Fruit fly (Drosophila melanogaster) ovary, adult (tissue): ENCODE data around the gene TwdlT.

Experiments
- CG17801 ChIP-seq: fragments of 200-800 bp; optimal IDR thresholded peaks from 2 replicates; lab custom pipeline; 2019; ENCODE audit warnings: missing biosample characterization, mild to moderate bottlenecking, missing genetic modification characterization, moderate library complexity; ENCODE audit not compliant: partially characterized antibody

TwdlT gene

dm6 chr3R:27048561-27049270, at the start of gene TwdlT:
TwdlT (plus strand) TSS chr3R:27049220.
- no peak for TF ChIP-seq CG17801 (GFP tag; lab: Kevin White, UChicago)

dm6 chr3R:26999452-26999851, 49.6 kb upstream of the TwdlT start, which contains the start of gene CG31077:
CG31077 (plus strand) TSS chr3R:26999752.
- TF ChIP-seq CG17801 (GFP tag; lab: Kevin White, UChicago), result no peak

- no peak for TF ChIP-seq CG17801 (GFP tag; lab: Kevin White, UChicago)
Observed at dm6 chr3R:27002787-27003186, 46.2 kb upstream of the TwdlT start.

- no peak for TF ChIP-seq CG17801 (GFP tag; lab: Kevin White, UChicago)
Observed at dm6 chr3R:27005338-27005737, 43.7 kb upstream of the TwdlT start, which contains the start of gene CG6296. CG6296 (minus strand) TSS chr3R:27005469.

dm6 chr3R:27007022-27007421, 42.0 kb upstream of the TwdlT start, which contains the start of gene CG6295:
CG6295 (minus strand) TSS chr3R:27007055.
- no peak for TF ChIP-seq CG17801 (GFP tag; lab: Kevin White, UChicago)

dm6 chr3R:27018187-27018586, 30.8 kb upstream of the TwdlT start, which contains the start of gene CG17192:
CG17192 (minus strand) TSS chr3R:27018287.
- no peak for TF ChIP-seq CG17801 (GFP tag; lab: Kevin White, UChicago)

- TF ChIP-seq CG17801 (GFP tag; lab: Kevin White, UChicago), result no peak
Observed at dm6 chr3R:27019701-27020172, 29.3 kb upstream of the TwdlT start, which contains the start of gene CG17191. CG17191 (minus strand) TSS chr3R:27019751.

- TF ChIP-seq CG17801 (GFP tag; lab: Kevin White, UChicago), result no peak
Observed at dm6 chr3R:27021278-27021677, 27.7 kb upstream of the TwdlT start, which contains the start of gene CG6283. CG6283 (minus strand) TSS chr3R:27021378.

dm6 chr3R:27023117-27023516, 25.9 kb upstream of the TwdlT start, which contains the start of gene CG6277:
CG6277 (minus strand) TSS chr3R:27023217.
- TF ChIP-seq CG17801 (GFP tag; lab: Kevin White, UChicago), result no peak

dm6 chr3R:27026009-27026408, 23.0 kb upstream of the TwdlT start, which contains the start of gene CG6271:
CG6271 (minus strand) TSS chr3R:27026109.
- TF ChIP-seq CG17801 (GFP tag; lab: Kevin White, UChicago), result no peak

- no peak for TF ChIP-seq CG17801 (GFP tag; lab: Kevin White, UChicago)
Observed at dm6 chr3R:27033935-27034334, 15.1 kb upstream of the TwdlT start.

- TF ChIP-seq CG17801 (GFP tag; lab: Kevin White, UChicago), result no peak
Observed at dm6 chr3R:27040044-27040443, 9.0 kb upstream of the TwdlT start.

dm6 chr3R:27049549-27049948, 529 bp downstream of the TwdlT start:
- no peak for TF ChIP-seq CG17801 (GFP tag; lab: Kevin White, UChicago)

- TF ChIP-seq CG17801 (GFP tag; lab: Kevin White, UChicago), result no peak
Observed at dm6 chr3R:27056152-27056551, 7.1 kb downstream of the TwdlT start.

- no peak for TF ChIP-seq CG17801 (GFP tag; lab: Kevin White, UChicago)
Observed at dm6 chr3R:27061916-27062315, 12.9 kb downstream of the TwdlT start, which contains the start of gene CG34292. CG34292 (plus strand) TSS chr3R:27062216.

- TF ChIP-seq CG17801 (GFP tag; lab: Kevin White, UChicago), result no peak
Observed at dm6 chr3R:27064099-27064498, 15.1 kb downstream of the TwdlT start, which contains the start of gene Nep5. Nep5 (minus strand) TSS chr3R:27064199.
